Fruit fly (Drosophila melanogaster) whole organism, embryonic: Measurements from ENCODE around the gene Sec15.

Experiments used
- Aef1 ChIP-seq: fragments of 200-800 bp; sonication (Bioruptor generic); IDR thresholded peaks from 3 replicates; pipeline ENCODE4 v1.3.6; 2022; ENCODE audit warnings: missing biosample characterization, missing genetic modification characterization
- Atf-2 ChIP-seq: fragments of 200-800 bp; sonication (Bioruptor generic); optimal IDR thresholded peaks from 2 replicates; lab custom pipeline; 2016; ENCODE audit warnings: missing biosample characterization, missing genetic modification characterization
- CG12236 ChIP-seq: fragments of 200-800 bp; sonication (Bioruptor generic); optimal IDR thresholded peaks from 2 replicates; lab custom pipeline; 2016; ENCODE audit warnings: missing biosample characterization, missing genetic modification characterization
- CG1233 ChIP-seq: fragments of 200-800 bp; sonication (Bioruptor generic); optimal IDR thresholded peaks from 4 replicates; lab custom pipeline; 2018; ENCODE audit warnings: missing biosample characterization, mild to moderate bottlenecking, missing genetic modification characterization
- CG12769 ChIP-seq: fragments of 200-800 bp; sonication (Bioruptor generic); optimal IDR thresholded peaks from 2 replicates; lab custom pipeline; 2019; ENCODE audit warnings: missing biosample characterization, mild to moderate bottlenecking, missing genetic modification characterization, moderate library complexity
- CG14014 ChIP-seq: fragments of 200-800 bp; sonication (Bioruptor generic); IDR thresholded peaks from 2 replicates; pipeline ENCODE4 v1.3.6; 2022; ENCODE audit warnings: missing biosample characterization, missing genetic modification characterization
- CG14441 ChIP-seq: fragments of 200-800 bp; sonication (Bioruptor generic); IDR thresholded peaks from 2 replicates; pipeline ENCODE4 v1.3.6; 2022; ENCODE audit warnings: missing biosample characterization, missing genetic modification characterization
- CG14710 ChIP-seq: fragments of 200-800 bp; sonication (Bioruptor generic); optimal IDR thresholded peaks from 3 replicates; lab custom pipeline; 2019; ENCODE audit warnings: missing biosample characterization, mild to moderate bottlenecking, missing genetic modification characterization, moderate library complexity
- CG15696 ChIP-seq: fragments of 200-800 bp; sonication (Bioruptor generic); optimal IDR thresholded peaks from 2 replicates; lab custom pipeline; 2019; ENCODE audit warnings: missing biosample characterization, mild to moderate bottlenecking, missing genetic modification characterization, moderate library complexity
- CG1602 ChIP-seq: fragments of 200-800 bp; sonication (Bioruptor generic); optimal IDR thresholded peaks from 3 replicates; lab custom pipeline; 2016; ENCODE audit warnings: missing biosample characterization, missing genetic modification characterization
- CG18619 ChIP-seq: fragments of 200-800 bp; sonication (Bioruptor generic); optimal IDR thresholded peaks from 3 replicates; lab custom pipeline; 2017; ENCODE audit warnings: missing biosample characterization, mild to moderate bottlenecking, missing genetic modification characterization
- CG31224 ChIP-seq: fragments of 200-800 bp; sonication (Bioruptor generic); IDR thresholded peaks from 2 replicates; pipeline ENCODE4 v1.3.6; 2022; ENCODE audit warnings: missing biosample characterization, missing genetic modification characterization
- CG34224 ChIP-seq: fragments of 200-800 bp; sonication (Bioruptor generic); IDR thresholded peaks from 3 replicates; pipeline ENCODE4 v1.3.6; 2022; ENCODE audit warnings: missing biosample characterization, missing genetic modification characterization; ENCODE audit not compliant: partially characterized antibody
- CG3995 ChIP-seq: fragments of 200-800 bp; sonication (Bioruptor generic); optimal IDR thresholded peaks from 3 replicates; lab custom pipeline; 2016; ENCODE audit warnings: missing biosample characterization, missing genetic modification characterization
- CG6683 ChIP-seq: fragments of 200-800 bp; sonication (Bioruptor generic); optimal IDR thresholded peaks from 2 replicates; lab custom pipeline; 2017; ENCODE audit warnings: missing biosample characterization, mild to moderate bottlenecking, missing genetic modification characterization, missing genetic modification reagents
- CG6813 ChIP-seq: fragments of 200-800 bp; sonication (Bioruptor generic); optimal IDR thresholded peaks from 2 replicates; lab custom pipeline; 2017; ENCODE audit warnings: missing biosample characterization, missing genetic modification characterization, mild to moderate bottlenecking, moderate library complexity, missing genetic modification reagents
- CG7357 ChIP-seq: fragments of 200-800 bp; sonication (Bioruptor generic); IDR thresholded peaks from 3 replicates; pipeline ENCODE4 v1.3.6; 2022; ENCODE audit warnings: missing biosample characterization, missing genetic modification characterization
- CG7987 ChIP-seq: fragments of 200-800 bp; sonication (Bioruptor generic); optimal IDR thresholded peaks from 2 replicates; lab custom pipeline; 2018; ENCODE audit warnings: missing biosample characterization, mild to moderate bottlenecking, missing genetic modification characterization, moderate library complexity
- CG9797 ChIP-seq: fragments of 200-800 bp; sonication (Bioruptor generic); optimal IDR thresholded peaks from 3 replicates; lab custom pipeline; 2018; ENCODE audit warnings: missing biosample characterization, mild to moderate bottlenecking, missing genetic modification characterization
- CrebB ChIP-seq: fragments of 200-800 bp; sonication (Bioruptor generic); optimal IDR thresholded peaks from 3 replicates; lab custom pipeline; 2018; ENCODE audit warnings: missing biosample characterization, mild to moderate bottlenecking, missing genetic modification characterization
- E2f1 ChIP-seq: fragments of 200-800 bp; sonication (Bioruptor generic); IDR thresholded peaks from 2 replicates; pipeline ENCODE4 v1.3.6; 2022; ENCODE audit warnings: missing biosample characterization, missing genetic modification characterization
- H15 ChIP-seq: fragments of 200-800 bp; sonication (Bioruptor generic); IDR thresholded peaks from 3 replicates; pipeline ENCODE4 v1.3.6; 2022; ENCODE audit warnings: missing biosample characterization, missing genetic modification characterization
- Hand ChIP-seq: fragments of 200-800 bp; sonication (Bioruptor generic); optimal IDR thresholded peaks from 2 replicates; lab custom pipeline; 2017; ENCODE audit warnings: mild to moderate bottlenecking, missing biosample characterization, missing genetic modification reagents, missing genetic modification characterization
- HmgZ ChIP-seq: fragments of 200-800 bp; sonication (Bioruptor generic); optimal IDR thresholded peaks from 2 replicates; lab custom pipeline; 2018; ENCODE audit warnings: missing biosample characterization, mild to moderate bottlenecking, missing genetic modification characterization
- Hmx ChIP-seq: fragments of 200-800 bp; sonication (Bioruptor generic); optimal IDR thresholded peaks from 2 replicates; lab custom pipeline; 2016; ENCODE audit warnings: missing biosample characterization, missing genetic modification characterization
- Hr3 ChIP-seq: fragments of 200-800 bp; sonication (Bioruptor generic); optimal IDR thresholded peaks from 3 replicates; lab custom pipeline; 2016; ENCODE audit warnings: missing biosample characterization, missing genetic modification characterization
- MBD-R2 ChIP-seq: fragments of 200-800 bp; sonication (Bioruptor generic); IDR thresholded peaks from 2 replicates; pipeline ENCODE4 v1.3.6; 2022; ENCODE audit warnings: missing biosample characterization, missing genetic modification characterization
- NC2α ChIP-seq: fragments of 200-800 bp; sonication (Bioruptor generic); optimal IDR thresholded peaks from 2 replicates; lab custom pipeline; 2016; ENCODE audit warnings: missing biosample characterization, missing genetic modification characterization
- NFAT ChIP-seq: fragments of 200-800 bp; sonication (Bioruptor generic); IDR thresholded peaks from 2 replicates; pipeline ENCODE4 v1.3.6; 2022; ENCODE audit warnings: missing biosample characterization, missing genetic modification characterization
- Tbp ChIP-seq: fragments of >200 bp; optimal IDR thresholded peaks from 2 replicates; lab custom pipeline; 2018; ENCODE audit warnings: missing biosample characterization, missing genetic modification characterization
- YL-1 ChIP-seq: fragments of 200-800 bp; sonication (Bioruptor generic); optimal IDR thresholded peaks from 3 replicates; lab custom pipeline; 2017; ENCODE audit warnings: missing biosample characterization, mild to moderate bottlenecking, missing genetic modification characterization
- ap ChIP-seq: fragments of 200-800 bp; sonication (Bioruptor generic); IDR thresholded peaks from 2 replicates; pipeline ENCODE4 v1.3.6; 2022; ENCODE audit warnings: missing biosample characterization, missing genetic modification characterization
- ase ChIP-seq: fragments of 200-800 bp; sonication (Bioruptor generic); IDR thresholded peaks from 3 replicates; pipeline ENCODE4 v1.3.6; 2022; ENCODE audit warnings: missing biosample characterization, missing genetic modification characterization
- bsh ChIP-seq, 2 experiments: fragments of 200-800 bp; sonication (Bioruptor generic); optimal IDR thresholded peaks; 2 replicates each; lab custom pipeline; 2017 to 2018; ENCODE audit warnings: mild to moderate bottlenecking in 2 of 2, missing biosample characterization in 2 of 2, missing genetic modification characterization in 2 of 2, moderate library complexity in 1 of 2
- cato ChIP-seq: fragments of 200-800 bp; sonication (Bioruptor generic); optimal IDR thresholded peaks from 2 replicates; lab custom pipeline; 2016; ENCODE audit warnings: missing biosample characterization, missing genetic modification characterization, borderline replicate concordance
- esg ChIP-seq: fragments of 200-800 bp; sonication (Bioruptor generic); conservative IDR thresholded peaks from 2 replicates; pipeline ENCODE4 v1.3.6; 2022; ENCODE audit warnings: missing biosample characterization, missing genetic modification characterization
- h ChIP-seq: fragments of >200 bp; optimal IDR thresholded peaks from 2 replicates; lab custom pipeline; 2017
- insv ChIP-seq, 2 experiments: fragments of 200-800 bp; sonication (Bioruptor generic); optimal IDR thresholded peaks; 3 replicates each; lab custom pipeline; 2016 to 2018; ENCODE audit warnings: missing biosample characterization in 2 of 2, missing genetic modification characterization in 2 of 2
- ken ChIP-seq: fragments of 200-800 bp; sonication (Bioruptor generic); IDR thresholded peaks from 3 replicates; pipeline ENCODE4 v1.3.6; 2022; ENCODE audit warnings: missing biosample characterization, missing genetic modification characterization
- lilli ChIP-seq: fragments of 200-800 bp; sonication (Bioruptor generic); optimal IDR thresholded peaks from 3 replicates; lab custom pipeline; 2016; ENCODE audit warnings: missing biosample characterization, missing genetic modification characterization
- lola ChIP-seq, 3 experiments: fragments of >200 bp in 2 of 3; fragments of 200-800 bp in 1 of 3; sonication (Bioruptor generic) in 1 of 3; optimal IDR thresholded peaks; 2 replicates each; lab custom pipeline; 2017 to 2019; ENCODE audit warnings: missing biosample characterization in 3 of 3, missing genetic modification characterization in 3 of 3, mild to moderate bottlenecking in 1 of 3, moderate library complexity in 1 of 3
- luna ChIP-seq: fragments of 200-800 bp; sonication (Bioruptor generic); optimal IDR thresholded peaks from 2 replicates; lab custom pipeline; 2016; ENCODE audit warnings: missing biosample characterization, missing genetic modification characterization
- org-1 ChIP-seq: fragments of 200-800 bp; sonication (Bioruptor generic); optimal IDR thresholded peaks from 2 replicates; lab custom pipeline; 2017; ENCODE audit warnings: missing biosample characterization, missing genetic modification characterization
- pros ChIP-seq: fragments of 200-800 bp; sonication (Bioruptor generic); optimal IDR thresholded peaks from 3 replicates; lab custom pipeline; 2019; ENCODE audit warnings: missing biosample characterization, mild to moderate bottlenecking, missing genetic modification characterization, moderate library complexity
- run ChIP-seq: fragments of 200-800 bp; sonication (Bioruptor generic); optimal IDR thresholded peaks from 3 replicates; lab custom pipeline; 2018; ENCODE audit warnings: missing biosample characterization, mild to moderate bottlenecking, missing genetic modification characterization
- tgo ChIP-seq: fragments of 200-800 bp; sonication (Bioruptor generic); IDR thresholded peaks from 3 replicates; pipeline ENCODE4 v1.3.6; 2022; ENCODE audit warnings: missing biosample characterization, missing genetic modification characterization
- tna ChIP-seq: fragments of 200-800 bp; sonication (Bioruptor generic); IDR thresholded peaks from 2 replicates; pipeline ENCODE4 v1.3.6; 2022; ENCODE audit warnings: missing biosample characterization, missing genetic modification characterization; ENCODE audit not compliant: partially characterized antibody
- toy ChIP-seq: fragments of 200-800 bp; sonication (Bioruptor generic); IDR thresholded peaks from 2 replicates; pipeline ENCODE4 v1.3.6; 2022; ENCODE audit warnings: missing biosample characterization, missing genetic modification characterization
- trem ChIP-seq: fragments of 200-800 bp; optimal IDR thresholded peaks from 3 replicates; lab custom pipeline; 2019; ENCODE audit warnings: missing biosample characterization, mild to moderate bottlenecking, missing genetic modification characterization, moderate library complexity
- wor ChIP-seq: fragments of 200-800 bp; sonication (Bioruptor generic); IDR thresholded peaks from 2 replicates; pipeline ENCODE4 v1.3.6; 2022; ENCODE audit warnings: missing biosample characterization, missing genetic modification characterization

Sec15 gene

DNA sequence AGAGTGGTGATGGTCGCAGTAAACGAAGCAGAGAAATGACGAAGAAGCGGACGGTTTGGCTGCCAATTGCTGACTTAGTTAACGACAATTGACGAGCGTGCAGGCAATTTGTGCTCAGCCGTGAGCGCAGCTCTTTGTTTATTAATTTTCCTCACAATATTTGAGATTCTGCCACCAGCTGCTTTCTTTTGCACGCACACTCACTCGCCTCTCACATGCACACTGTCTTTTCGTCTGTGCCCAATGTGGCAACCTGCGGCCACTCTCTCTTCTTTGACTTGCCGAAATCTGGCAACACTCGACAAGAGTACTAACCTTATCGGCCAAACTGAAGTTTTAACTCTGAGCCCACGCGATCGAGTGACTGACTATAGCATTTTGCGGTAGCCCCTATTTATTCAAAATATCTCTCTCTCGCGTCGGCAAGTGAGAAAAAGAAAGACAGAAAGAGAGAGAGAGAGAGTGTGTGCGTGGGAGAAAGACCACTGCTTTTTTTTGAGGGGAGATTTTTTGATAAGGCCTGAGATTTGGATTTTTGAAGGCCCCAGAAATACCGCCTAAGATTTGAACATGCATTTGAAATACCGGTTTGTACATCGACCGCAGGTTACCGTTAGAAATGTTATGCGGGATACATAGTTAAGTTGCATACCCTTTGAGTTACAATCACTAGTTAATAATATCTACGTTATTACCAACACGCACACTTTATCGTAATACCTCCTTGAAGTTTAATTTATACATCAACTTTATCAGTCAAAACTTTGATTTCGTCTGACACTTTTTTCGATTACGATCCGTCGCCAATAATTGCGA lies 47.1 kb downstream of the Sec15 start, which contains the start of gene Mvl (continued):
- TF ChIP-seq h (lab: Kevin White, UChicago) (no peak), H15 (GFP tag; lab: Robert Waterston, UW) (no peak), CG15696 (no peak), CG7357 (GFP tag; lab: Robert Waterston, UW) (no peak), CG18619 (GFP tag; lab: Kevin White, UChicago) (no peak), CG14014 (no peak), CG14710 (peak; percentile 34), ase (GFP tag; lab: Robert Waterston, UW) (no peak), toy (GFP tag; lab: Robert Waterston, UW) (no peak), CG7987 (peak; percentile 78), CG12236 (GFP tag; lab: Kevin White, UChicago) (no peak), Hand (GFP tag; lab: Kevin White, UChicago) (no peak), NFAT (GFP tag; lab: Robert Waterston, UW) (no peak), CG3995 (GFP tag; lab: Kevin White, UChicago) (no peak), CG1233 (GFP tag; lab: Kevin White, UChicago) (no peak), CG14441 (GFP tag; lab: Robert Waterston, UW) (no peak), CG9797 (GFP tag; lab: Kevin White, UChicago) (peak; percentile 17), trem (tag; lab: Kevin White, UChicago) (peak; percentile 56), CG31224 (GFP tag; lab: Robert Waterston, UW) (no peak), insv (GFP tag; optimal IDR thresholded peaks at IDR 0.05; lab: Kevin White, UChicago) (peak in 1 of 2 experiments; percentile 18), CrebB (tag; lab: Kevin White, UChicago) (no peak), Aef1 (GFP tag; lab: Robert Waterston, UW) (no peak), bsh (GFP tag; optimal IDR thresholded peaks at IDR 0.05; lab: Kevin White, UChicago) (no peak), ken (GFP tag; lab: Robert Waterston, UW) (no peak), org-1 (GFP tag; lab: Kevin White, UChicago) (no peak), Atf-2 (no peak), wor (no peak), lilli (GFP tag; lab: Kevin White, UChicago) (peak; percentile 29), MBD-R2 (peak; percentile 49; the same call in 1 of the 2 replicates), Hmx (GFP tag; lab: Kevin White, UChicago) (no peak), CG1602 (GFP tag; lab: Kevin White, UChicago) (no peak), CG6813 (no peak), tgo (GFP tag; lab: Robert Waterston, UW) (no peak), pros (GFP tag; lab: Kevin White, UChicago) (peak; percentile 79), luna (GFP tag; lab: Kevin White, UChicago) (no peak), Hr3 (GFP tag; lab: Kevin White, UChicago) (no peak), CG12769 (tag; lab: Kevin White, UChicago) (peak; percentile 38), E2f1 (GFP tag; lab: Robert Waterston, UW) (no peak), CG6683 (no peak), cato (GFP tag; lab: Kevin White, UChicago) (no peak), ap (GFP tag; lab: Robert Waterston, UW) (no peak), HmgZ (tag; lab: Kevin White, UChicago) (peak; percentile 81), YL-1 (peak; percentile 22), esg (no peak), tna (0 out of 2 replicates have a peak, but pooled peaks have one; percentile 19), Tbp (no peak), lola (GFP tag; optimal IDR thresholded peaks at IDR 0.05; lab: Kevin White, UChicago) (no peak), NC2α (GFP tag; lab: Kevin White, UChicago) (no peak), run (tag; lab: Kevin White, UChicago) (no peak), CG34224 (GFP tag; lab: Robert Waterston, UW) (peak; percentile 24; the same call in 1 of the 3 replicates)
